Fruit fly (Drosophila melanogaster): ENCODE measurements around the gene Stip1.

dm6 chr2L:283071-283482, 11.8 kb upstream of the Stip1 start, which contains the start of gene CG11601:
- no peak for TF ChIP-seq CG5204 (GFP tag; optimal IDR thresholded peaks at IDR 0.05)
- TF ChIP-seq pad (GFP tag; optimal IDR thresholded peaks at IDR 0.05): peak; percentile 19
- peak; percentile 60 for TF ChIP-seq CG11617 (GFP tag; optimal IDR thresholded peaks at IDR 0.05)
- peak; percentile 9 for TF ChIP-seq CG33017 (tag; optimal IDR thresholded peaks at IDR 0.05)
- TF ChIP-seq tj (GFP tag; optimal IDR thresholded peaks at IDR 0.05): peak; percentile 36
- no peak for TF ChIP-seq Hr96 (GFP tag; optimal IDR thresholded peaks at IDR 0.05)
- TF ChIP-seq CG14711 (tag; optimal IDR thresholded peaks at IDR 0.05): no peak
- TF ChIP-seq CG7045 (GFP tag; optimal IDR thresholded peaks at IDR 0.05): no peak
- peak; percentile 25 for TF ChIP-seq cic (GFP tag; optimal IDR thresholded peaks at IDR 0.05)
- TF ChIP-seq kay (GFP tag; ENCODE audit: borderline replicate concordance): no peak
- TF ChIP-seq CG7101 (tag; optimal IDR thresholded peaks at IDR 0.05): peak; percentile 36
- TF ChIP-seq Mnt (GFP tag; optimal IDR thresholded peaks at IDR 0.05): peak; percentile 27

All from whole organism, adult.